Worm (Caenorhabditis elegans): ENCODE results near the gene aakg-5.

The aakg-5 gene

ce11 chrII:9974967-9975366, at the start of gene aakg-5:
Gene aakg-5 (minus strand): TSS chrII:9975125.
- TF ChIP-seq ztf-1 (GFP tag; conservative IDR thresholded peaks at IDR 0.05) (no peak), nhr-129 (tag; optimal IDR thresholded peaks at IDR 0.05) (peak; percentile 88), mab-5 (tag; optimal IDR thresholded peaks at IDR 0.05) (peak; percentile 58), lin-11 (tag; optimal IDR thresholded peaks at IDR 0.05) (peak; percentile 50), ztf-4 (tag; optimal IDR thresholded peaks at IDR 0.05) (peak; percentile 59), gmeb-1 (tag; optimal IDR thresholded peaks at IDR 0.05) (peak; percentile 81), alr-1 (tag; optimal IDR thresholded peaks at IDR 0.05) (no peak), lsy-2 (tag; optimal IDR thresholded peaks at IDR 0.05) (peak in 1 of 2 experiments; percentile 85), zag-1 (tag; optimal IDR thresholded peaks at IDR 0.05) (peak; percentile 20), fos-1 (tag; optimal IDR thresholded peaks at IDR 0.05) (peak; percentile 82), sem-4 (tag; optimal IDR thresholded peaks at IDR 0.05) (peak; percentile 81), ztf-11 (tag; optimal IDR thresholded peaks at IDR 0.05) (no peak), ceh-82 (tag; optimal IDR thresholded peaks at IDR 0.05) (no peak), ama-1 (optimal IDR thresholded peaks at IDR 0.05) (no peak), nhr-25 (tag; optimal IDR thresholded peaks at IDR 0.05) (peak; percentile 86), nhr-6 (tag; optimal IDR thresholded peaks at IDR 0.05) (peak; percentile 73), C34F6.9 (tag; optimal IDR thresholded peaks at IDR 0.05) (peak; percentile 82), mdl-1 (tag; optimal IDR thresholded peaks at IDR 0.05) (peak; percentile 31 to 74), peb-1 (tag; optimal IDR thresholded peaks at IDR 0.05) (no peak), egl-27 (tag; optimal IDR thresholded peaks at IDR 0.05) (peak; percentile 90), sma-9 (GFP tag; optimal IDR thresholded peaks at IDR 0.05) (peak; percentile 98), sma-9 (tag; optimal IDR thresholded peaks at IDR 0.05) (no peak), unc-39 (tag; optimal IDR thresholded peaks at IDR 0.05) (no peak), unc-55 (GFP tag; optimal IDR thresholded peaks at IDR 0.05) (peak; percentile 73), nhr-21 (tag; optimal IDR thresholded peaks at IDR 0.05) (peak; percentile 83), sma-3 (GFP tag; optimal IDR thresholded peaks at IDR 0.05) (peak; percentile 85), unc-62 (GFP tag; optimal IDR thresholded peaks at IDR 0.05) (peak; percentile 28), nhr-77 (tag; optimal IDR thresholded peaks at IDR 0.05) (peak; percentile 46), elt-1 (tag; optimal IDR thresholded peaks at IDR 0.05) (peak; percentile 22), blmp-1 (tag; optimal IDR thresholded peaks at IDR 0.05; ENCODE audit: insufficient read depth) (peak; percentile 65), crh-2 (tag; optimal IDR thresholded peaks at IDR 0.05) (peak; percentile 91), lin-13 (GFP tag; optimal IDR thresholded peaks at IDR 0.05) (peak; percentile 70), snpc-4 (tag; optimal IDR thresholded peaks at IDR 0.05) (peak; percentile 38), dmd-4 (tag; optimal IDR thresholded peaks at IDR 0.05) (no peak), ceh-16 (tag; optimal IDR thresholded peaks at IDR 0.05) (peak; percentile 74), Y55F3AM.14 (GFP tag; optimal IDR thresholded peaks at IDR 0.05) (peak; percentile 3), F13H6.1 (tag; optimal IDR thresholded peaks at IDR 0.05) (peak; percentile 95)

DNA sequence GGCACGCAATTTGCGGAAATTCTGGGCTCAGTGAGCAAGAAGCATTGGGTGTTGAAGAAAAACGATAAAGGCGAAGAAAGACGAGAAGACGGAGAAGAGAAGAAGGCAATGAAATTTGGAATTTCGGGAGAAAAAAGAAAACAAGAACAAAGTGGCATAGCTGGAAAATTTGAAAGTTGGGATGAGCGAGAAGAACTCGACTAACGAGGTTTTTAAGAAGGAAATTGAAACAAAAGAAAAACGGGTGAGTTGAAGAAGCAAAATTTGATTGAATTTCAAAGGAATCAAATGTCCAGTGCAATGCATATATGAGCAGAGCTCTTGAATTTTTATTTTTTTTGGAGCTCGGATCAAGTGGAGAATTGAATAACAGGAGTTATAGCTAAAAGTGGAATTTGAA, 46.8 kb upstream of the aakg-5 start:
- no peak for TF ChIP-seq nhr-25 (tag; optimal IDR thresholded peaks at IDR 0.05)

ce11 chrII:10019669-10020068, 44.7 kb upstream of the aakg-5 start:
- no peak for TF ChIP-seq unc-62 (GFP tag; optimal IDR thresholded peaks at IDR 0.05)
- TF ChIP-seq nhr-25 (tag; optimal IDR thresholded peaks at IDR 0.05), result peak; percentile 59
- no peak for TF ChIP-seq mab-5 (tag; optimal IDR thresholded peaks at IDR 0.05)
- peak; percentile 30 for TF ChIP-seq gmeb-1 (tag; optimal IDR thresholded peaks at IDR 0.05)

ce11 chrII:10017528-10017927, 42.6 kb upstream of the aakg-5 start:
- TF ChIP-seq nhr-12 (tag; optimal IDR thresholded peaks at IDR 0.05) (no peak), ZK546.5 (tag; optimal IDR thresholded peaks at IDR 0.05) (no peak), crh-2 (tag; optimal IDR thresholded peaks at IDR 0.05) (no peak), ceh-82 (tag; optimal IDR thresholded peaks at IDR 0.05) (no peak), nhr-25 (tag; optimal IDR thresholded peaks at IDR 0.05) (no peak), ztf-11 (tag; optimal IDR thresholded peaks at IDR 0.05) (no peak), mdl-1 (tag; optimal IDR thresholded peaks at IDR 0.05) (no peak), nhr-21 (tag; optimal IDR thresholded peaks at IDR 0.05) (no peak), nhr-129 (tag; optimal IDR thresholded peaks at IDR 0.05) (no peak), elt-1 (tag; optimal IDR thresholded peaks at IDR 0.05) (no peak), fos-1 (tag; optimal IDR thresholded peaks at IDR 0.05) (no peak), elt-3 (tag; optimal IDR thresholded peaks at IDR 0.05) (no peak), C34F6.9 (tag; optimal IDR thresholded peaks at IDR 0.05) (no peak), nhr-6 (tag; optimal IDR thresholded peaks at IDR 0.05) (no peak), nhr-23 (tag; optimal IDR thresholded peaks at IDR 0.05) (no peak), skn-1 (tag; optimal IDR thresholded peaks at IDR 0.05) (no peak), sem-4 (tag; optimal IDR thresholded peaks at IDR 0.05) (no peak), zag-1 (tag; optimal IDR thresholded peaks at IDR 0.05) (no peak), mab-5 (tag; optimal IDR thresholded peaks at IDR 0.05) (no peak)

All from whole organism, L2 larva.